Fruit fly (Drosophila melanogaster): ENCODE measurements around the gene CG10472.
A peak's percentile ranks its signal among the peaks of the same experiment; 100 is the strongest.

The CG10472 gene

DNA sequence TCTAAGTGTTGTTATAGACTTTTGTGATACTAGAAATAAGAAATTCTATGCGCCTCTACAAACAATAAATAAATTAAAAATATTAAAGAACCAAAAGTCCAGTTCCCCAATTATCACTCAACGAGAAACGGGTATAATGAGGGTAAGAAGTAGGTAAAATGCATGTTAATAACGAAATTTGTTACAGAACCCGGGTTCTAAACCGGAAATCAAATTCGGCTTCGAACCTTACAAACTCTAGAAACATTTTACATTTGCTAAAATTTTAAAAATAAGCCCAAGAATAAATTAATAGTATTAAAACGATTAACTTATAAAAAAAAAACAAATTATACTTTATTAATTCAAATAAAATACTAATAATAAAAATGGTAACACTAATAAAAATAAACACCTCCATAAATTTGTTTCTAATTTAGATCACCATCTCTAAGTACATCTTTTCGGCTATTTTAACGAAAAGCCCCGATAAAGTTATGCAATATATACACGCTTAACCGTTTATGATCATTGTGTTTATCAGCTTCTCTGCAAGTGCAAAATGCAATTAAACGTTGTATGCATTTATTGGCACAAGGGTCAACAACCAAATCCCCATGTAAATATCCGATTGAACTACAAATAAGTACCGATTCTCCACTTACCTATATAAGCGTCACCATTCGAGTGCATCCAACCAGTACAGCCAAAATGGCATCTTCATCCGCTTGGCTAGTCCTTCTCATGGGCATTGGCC, 8.9 kb upstream of the CG10472 start, which contains the start of gene CG6602 (continued):
- TF ChIP-seq klu (GFP tag; IDR thresholded peaks at IDR 0.05) (0 out of 2 replicates have a peak, but pooled peaks have one; percentile 32), CG15269 (tag; optimal IDR thresholded peaks at IDR 0.05) (peak; percentile 38), CG1832 (GFP tag; optimal IDR thresholded peaks at IDR 0.05) (no peak), grau (tag; optimal IDR thresholded peaks at IDR 0.05) (peak; percentile 48), CG16813 (GFP tag; IDR thresholded peaks at IDR 0.05; ENCODE audit: partially characterized antibody) (no peak), lab (GFP tag; optimal IDR thresholded peaks at IDR 0.05) (peak; percentile 92), CG14710 (tag; optimal IDR thresholded peaks at IDR 0.05) (peak; percentile 75), zf30C (GFP tag; optimal IDR thresholded peaks at IDR 0.05) (no peak), CG4707 (GFP tag; optimal IDR thresholded peaks at IDR 0.05) (peak; percentile 28), Doc2 (GFP tag; IDR thresholded peaks at IDR 0.05) (no peak), luna (GFP tag; optimal IDR thresholded peaks at IDR 0.05) (peak; percentile 74), CG34224 (GFP tag; IDR thresholded peaks at IDR 0.05; ENCODE audit: partially characterized antibody) (no peak), chm (GFP tag; IDR thresholded peaks at IDR 0.05) (peak; percentile 76), Awh (GFP tag; IDR thresholded peaks at IDR 0.05) (peak; percentile 34; the same call in 1 of the 2 replicates), Pdp1 (GFP tag; optimal IDR thresholded peaks at IDR 0.05) (peak; percentile 33 to 41), CG15073 (GFP tag; optimal IDR thresholded peaks at IDR 0.05) (no peak), sim (GFP tag; IDR thresholded peaks at IDR 0.05) (no peak), CG6272 (GFP tag; IDR thresholded peaks at IDR 0.05) (peak; percentile 72), scrt (GFP tag; optimal IDR thresholded peaks at IDR 0.05) (peak; percentile 67), Gug (GFP tag; IDR thresholded peaks at IDR 0.05) (peak; percentile 46; the same call in 2 of the 4 replicates), btn (GFP tag; optimal IDR thresholded peaks at IDR 0.05) (no peak), slp2 (GFP tag; optimal IDR thresholded peaks at IDR 0.05) (peak; percentile 53), tup (GFP tag; optimal IDR thresholded peaks at IDR 0.05) (no peak), Hey (tag; optimal IDR thresholded peaks at IDR 0.05) (no peak), CG3995 (GFP tag; optimal IDR thresholded peaks at IDR 0.05) (peak; percentile 38), ind (GFP tag; optimal IDR thresholded peaks at IDR 0.05) (peak; percentile 63), CG34422 (GFP tag; IDR thresholded peaks at IDR 0.05) (peak; percentile 81), Six4 (GFP tag; optimal IDR thresholded peaks at IDR 0.05) (peak; percentile 26), CG3407 (GFP tag; optimal IDR thresholded peaks at IDR 0.05) (peak; percentile 41), CG7963 (GFP tag; IDR thresholded peaks at IDR 0.05; ENCODE audit: partially characterized antibody) (no peak), NfI (GFP tag; optimal IDR thresholded peaks at IDR 0.05) (peak; percentile 90), Med (GFP tag) (peak; percentile 92), Trl (optimal IDR thresholded peaks at IDR 0.05) (no peak), Trl (GFP tag; optimal IDR thresholded peaks at IDR 0.05) (peak; percentile 62), Myb (GFP tag; optimal IDR thresholded peaks at IDR 0.05) (peak; percentile 8), lmd (GFP tag; IDR thresholded peaks at IDR 0.05) (no peak; the same call in 1 of the 2 replicates), Fer3 (tag; optimal IDR thresholded peaks at IDR 0.05) (peak; percentile 86), HLH4C (GFP tag; IDR thresholded peaks at IDR 0.05; ENCODE audit: partially characterized antibody) (no peak), Tbp (GFP tag; optimal IDR thresholded peaks at IDR 0.05) (no peak), E2f2 (GFP tag; IDR thresholded peaks at IDR 0.05) (peak; percentile 47), Mes4 (GFP tag; optimal IDR thresholded peaks at IDR 0.05) (peak; percentile 17), CG10431 (GFP tag; optimal IDR thresholded peaks at IDR 0.05) (no peak), CG18619 (GFP tag; optimal IDR thresholded peaks at IDR 0.05) (peak; percentile 73), ERR (GFP tag; optimal IDR thresholded peaks at IDR 0.05) (no peak), psq (GFP tag; optimal IDR thresholded peaks at IDR 0.05) (no peak), CG1233 (GFP tag; optimal IDR thresholded peaks at IDR 0.05) (peak; percentile 70), eve (GFP tag; optimal IDR thresholded peaks at IDR 0.05) (no peak), CG9932 (GFP tag; IDR thresholded peaks at IDR 0.05) (peak; percentile 58), Xbp1 (GFP tag; optimal IDR thresholded peaks at IDR 0.05) (peak; percentile 72), CG9609 (GFP tag; optimal IDR thresholded peaks at IDR 0.05) (peak; percentile 48)

All from whole organism, embryonic.